Fruit fly (Drosophila melanogaster): ENCODE measurements around the gene CG31274.

The CG31274 gene

DNA sequence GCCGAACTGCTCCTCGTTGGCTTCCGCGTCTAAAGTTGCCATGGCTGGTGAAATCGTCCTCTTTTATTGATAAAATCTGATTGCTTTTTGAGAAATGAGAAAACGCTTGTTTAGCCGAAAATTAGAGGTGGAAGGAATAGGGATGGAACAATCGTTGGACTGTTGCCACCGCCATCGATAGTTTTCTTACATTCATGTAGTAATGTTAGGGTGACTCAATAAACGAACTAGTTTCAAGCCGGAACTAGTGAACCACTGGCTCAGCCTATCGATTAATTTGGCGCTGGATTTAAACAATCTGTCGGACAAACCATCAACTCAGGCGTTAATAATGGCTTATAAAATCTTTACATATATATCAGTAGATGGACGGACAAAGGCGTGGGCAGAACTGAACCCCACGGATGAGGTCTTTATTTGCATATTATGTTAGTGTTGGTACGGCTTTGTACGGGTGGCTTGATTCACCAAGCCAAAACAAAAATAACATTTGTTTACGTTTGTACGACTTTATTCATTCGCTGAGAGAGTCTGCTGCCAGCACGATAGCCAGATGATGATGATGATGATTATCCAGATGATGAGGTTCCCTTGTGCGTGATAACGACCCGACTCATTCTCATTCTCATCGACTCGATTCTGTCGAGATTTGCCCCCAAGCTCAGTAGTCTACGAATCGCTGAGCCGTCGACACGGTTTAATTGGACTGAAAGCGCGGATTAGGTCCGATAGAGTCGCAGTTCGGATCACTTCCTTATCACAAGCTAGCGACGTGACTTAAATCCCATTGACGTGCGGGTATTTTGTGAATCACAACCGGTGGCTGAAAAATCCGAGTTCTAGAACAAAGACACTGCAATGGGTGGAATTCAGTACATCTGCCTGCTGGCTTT, 9.6 kb downstream of the CG31274 start, which contains the start of the genes Sf3a1 and Irc (continued):
- TF ChIP-seq phol (tag; optimal IDR thresholded peaks at IDR 0.05) = peak; percentile 43
- peak; percentile 41 for TF ChIP-seq Deaf1 (tag; optimal IDR thresholded peaks at IDR 0.05)
- peak; percentile 31 for TF ChIP-seq CoRest (tag; optimal IDR thresholded peaks at IDR 0.05)
- no peak for TF ChIP-seq Vsx1 (GFP tag; optimal IDR thresholded peaks at IDR 0.05)
- TF ChIP-seq sisA (GFP tag; IDR thresholded peaks at IDR 0.05) = no peak
- peak; percentile 25 for TF ChIP-seq Dad (GFP tag; optimal IDR thresholded peaks at IDR 0.05)
- no peak for TF ChIP-seq CG43689 (GFP tag; IDR thresholded peaks at IDR 0.05)
- TF ChIP-seq nerfin-2 (GFP tag; IDR thresholded peaks at IDR 0.05; ENCODE audit: partially characterized antibody) = peak; percentile 91
- TF ChIP-seq PHDP (tag; optimal IDR thresholded peaks at IDR 0.05) = peak; percentile 5
- TF ChIP-seq vvl (GFP tag; IDR thresholded peaks at IDR 0.05) = peak; percentile 80; the same call in 1 of the 2 replicates
- peak; percentile 96 for TF ChIP-seq CG42726 (GFP tag; IDR thresholded peaks at IDR 0.05; ENCODE audit: partially characterized antibody)
- peak; percentile 43 for TF ChIP-seq CG17829 (tag; optimal IDR thresholded peaks at IDR 0.05)
- 0 out of 3 replicates have a peak, but pooled peaks have one; percentile 13 for TF ChIP-seq CG6175 (GFP tag; IDR thresholded peaks at IDR 0.05)
- TF ChIP-seq amos (GFP tag; IDR thresholded peaks at IDR 0.05; ENCODE audit: partially characterized antibody) = peak; percentile 98
- no peak for TF ChIP-seq Trl (optimal IDR thresholded peaks at IDR 0.05)
- TF ChIP-seq Trl (GFP tag; optimal IDR thresholded peaks at IDR 0.05) = peak; percentile 45
- TF ChIP-seq CG32532 (GFP tag; IDR thresholded peaks at IDR 0.05) = peak; percentile 46
- TF ChIP-seq Camta (GFP tag; optimal IDR thresholded peaks at IDR 0.05) = peak; percentile 25
- no peak for TF ChIP-seq CG7839 (tag; optimal IDR thresholded peaks at IDR 0.05)
- TF ChIP-seq MTF-1 (GFP tag; optimal IDR thresholded peaks at IDR 0.05; ENCODE audit: borderline replicate concordance) = no peak
- TF ChIP-seq hkb (optimal IDR thresholded peaks at IDR 0.05) = peak; percentile 38
- TF ChIP-seq hkb (GFP tag; IDR thresholded peaks at IDR 0.05) = 0 out of 2 replicates have a peak, but pooled peaks have one; percentile 27
- no peak for TF ChIP-seq en (GFP tag; optimal IDR thresholded peaks at IDR 0.05)
- TF ChIP-seq oc (tag; optimal IDR thresholded peaks at IDR 0.05) = peak; percentile 70
- TF ChIP-seq zfh2 (GFP tag; optimal IDR thresholded peaks at IDR 0.05) = peak; percentile 46
- TF ChIP-seq CG8944 (GFP tag; optimal IDR thresholded peaks at IDR 0.05) = no peak
- no peak for TF ChIP-seq CG4360 (GFP tag; IDR thresholded peaks at IDR 0.05)
- TF ChIP-seq CG6254 (GFP tag; optimal IDR thresholded peaks at IDR 0.05) = no peak
- TF ChIP-seq Scr (GFP tag; IDR thresholded peaks at IDR 0.05; ENCODE audit: partially characterized antibody) = peak; percentile 94
- TF ChIP-seq tup (GFP tag; optimal IDR thresholded peaks at IDR 0.05) = no peak
- TF ChIP-seq CG9932 (GFP tag; IDR thresholded peaks at IDR 0.05) = peak; percentile 75
- TF ChIP-seq sob (GFP tag; IDR thresholded peaks at IDR 0.05) = peak; percentile 39; the same call in 1 of the 2 replicates
- TF ChIP-seq CG14860 (GFP tag; IDR thresholded peaks at IDR 0.05; ENCODE audit: partially characterized antibody) = peak; percentile 86
- TF ChIP-seq NfI (GFP tag; optimal IDR thresholded peaks at IDR 0.05) = peak; percentile 23
- peak; percentile 13 for TF ChIP-seq Chrac-16 (GFP tag; optimal IDR thresholded peaks at IDR 0.05)
- TF ChIP-seq prd (optimal IDR thresholded peaks at IDR 0.05) = no peak
- TF ChIP-seq prd (GFP tag; IDR thresholded peaks at IDR 0.05) = 0 out of 3 replicates have a peak, but pooled peaks have one; percentile 31
- TF ChIP-seq CG17912 (GFP tag; optimal IDR thresholded peaks at IDR 0.05) = no peak
- peak; percentile 13 for TF ChIP-seq HLH54F (GFP tag; optimal IDR thresholded peaks at IDR 0.05)
- peak in 1 of 2 experiments; percentile 20 for TF ChIP-seq Hr78 (GFP tag; optimal IDR thresholded peaks at IDR 0.05)
- TF ChIP-seq CG14050 (GFP tag; IDR thresholded peaks at IDR 0.05) = no peak
- TF ChIP-seq CG32767 (GFP tag; IDR thresholded peaks at IDR 0.05) = no peak
- peak; percentile 2 for TF ChIP-seq cwo (GFP tag; optimal IDR thresholded peaks at IDR 0.05)
- TF ChIP-seq stc (GFP tag; IDR thresholded peaks at IDR 0.05) = no peak
- peak; percentile 1 for TF ChIP-seq maf-S (GFP tag; optimal IDR thresholded peaks at IDR 0.05)
- TF ChIP-seq CG6654 (GFP tag; optimal IDR thresholded peaks at IDR 0.05) = no peak
- TF ChIP-seq CG2129 (GFP tag; IDR thresholded peaks at IDR 0.05; ENCODE audit: partially characterized antibody) = peak; percentile 86
- peak; percentile 89 for TF ChIP-seq Dref (GFP tag; IDR thresholded peaks at IDR 0.05)
